Fruit fly (Drosophila melanogaster): ENCODE results near the gene Pex5.

DNA sequence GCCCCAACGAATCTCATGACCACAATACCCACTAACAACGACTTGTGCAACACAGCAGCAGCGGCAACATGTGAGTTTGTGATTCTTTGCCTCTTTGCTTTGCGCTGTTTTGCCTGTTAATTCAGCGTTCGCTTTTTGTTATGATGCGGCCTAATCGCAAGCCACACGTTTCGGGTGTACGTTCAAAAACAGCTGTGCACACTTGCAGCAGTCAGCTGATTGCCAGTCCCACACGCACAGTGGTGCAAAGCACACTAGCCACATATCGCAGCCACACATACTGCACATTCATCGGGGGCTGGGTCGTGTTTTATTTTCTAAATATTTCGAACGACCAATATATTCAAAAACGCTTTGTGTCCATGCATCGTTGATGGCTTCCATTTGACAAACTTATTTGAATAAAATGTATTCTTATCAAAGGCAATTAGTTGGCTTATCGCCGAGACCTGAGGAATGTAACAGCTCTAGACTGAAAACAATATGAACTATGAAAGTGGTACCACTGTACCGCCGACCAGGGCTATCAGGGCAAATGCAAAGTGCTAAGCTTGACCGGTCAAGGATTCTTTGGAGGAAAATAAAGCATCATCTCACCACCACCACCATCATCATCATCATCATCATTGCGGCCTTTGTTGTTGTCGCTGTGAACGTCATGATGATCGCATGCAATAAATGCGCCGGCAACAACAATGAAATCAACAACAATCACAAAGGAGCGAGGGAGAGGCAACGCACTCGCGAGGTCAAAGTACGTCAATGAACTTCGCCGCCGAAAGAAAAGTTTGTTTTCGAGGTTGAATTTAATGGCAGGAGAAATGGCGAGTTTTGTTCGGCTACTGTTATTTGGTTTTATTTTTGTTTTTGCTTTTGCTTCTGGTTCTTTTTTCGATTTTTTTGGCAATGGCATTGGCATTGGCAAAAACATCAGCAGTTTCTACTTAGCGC is 42.7 kb downstream of the Pex5 start:
- TF ChIP-seq Dfd (GFP tag; optimal IDR thresholded peaks at IDR 0.05) (no peak), Dif (GFP tag; optimal IDR thresholded peaks at IDR 0.05; ENCODE audit: partially characterized antibody) (no peak), h (GFP tag; optimal IDR thresholded peaks at IDR 0.05) (peak; percentile 66), Vsx2 (GFP tag; optimal IDR thresholded peaks at IDR 0.05; ENCODE audit: partially characterized antibody) (no peak), Jra (GFP tag; optimal IDR thresholded peaks at IDR 0.05) (no peak), Hr78 (GFP tag; optimal IDR thresholded peaks at IDR 0.05) (no peak), pan (optimal IDR thresholded peaks at IDR 0.05) (no peak), Myc (optimal IDR thresholded peaks at IDR 0.05) (no peak), fru (GFP tag; optimal IDR thresholded peaks at IDR 0.05) (peak; percentile 78), lola (GFP tag; optimal IDR thresholded peaks at IDR 0.05) (no peak), N (GFP tag; optimal IDR thresholded peaks at IDR 0.05) (no peak), rgr (GFP tag; optimal IDR thresholded peaks at IDR 0.05) (peak; percentile 49), CG32264 (GFP tag; optimal IDR thresholded peaks at IDR 0.05) (no peak)
